Fruit fly (Drosophila melanogaster): Measurements from ENCODE around the gene CG18666.

Gene CG18666

DNA sequence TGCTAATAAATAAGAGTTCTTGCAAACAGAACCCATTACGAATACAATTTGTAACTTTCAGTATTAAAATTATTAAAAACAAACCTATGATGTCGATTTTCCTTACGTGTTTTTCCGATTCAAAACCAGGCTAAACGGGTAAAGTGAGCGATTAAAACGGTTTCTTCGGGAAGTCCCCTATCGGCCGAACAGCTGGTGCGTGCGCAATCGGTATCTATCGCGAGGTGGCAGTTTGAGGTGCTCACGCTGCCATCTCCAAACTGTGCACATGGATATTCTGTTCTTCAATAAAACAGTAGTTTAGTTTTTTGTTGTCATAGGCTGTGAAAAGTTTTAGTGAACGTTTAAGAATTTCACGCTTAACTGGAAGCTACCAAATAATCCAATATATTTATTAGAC lies 45.4 kb upstream of the CG18666 start, which contains the start of gene TTLL4A (continued):
- no peak for TF ChIP-seq Chrac-16 (GFP tag; optimal IDR thresholded peaks at IDR 0.05)
- TF ChIP-seq lab (GFP tag; optimal IDR thresholded peaks at IDR 0.05) = no peak
- no peak for TF ChIP-seq Lim3 (GFP tag; IDR thresholded peaks at IDR 0.05)
- no peak for TF ChIP-seq ab (GFP tag; optimal IDR thresholded peaks at IDR 0.05)
- TF ChIP-seq trem (tag; optimal IDR thresholded peaks at IDR 0.05) = peak; percentile 77
- no peak for TF ChIP-seq Doc2 (GFP tag; IDR thresholded peaks at IDR 0.05)
- TF ChIP-seq CG6689 (GFP tag; IDR thresholded peaks at IDR 0.05) = no peak
- no peak for TF ChIP-seq CG10366 (GFP tag; IDR thresholded peaks at IDR 0.05)
- no peak for TF ChIP-seq Kr (GFP tag; optimal IDR thresholded peaks at IDR 0.05)
- TF ChIP-seq dysf (GFP tag; IDR thresholded peaks at IDR 0.05) = no peak; the same call in 2 of the 3 replicates
- peak; percentile 99 for TF ChIP-seq amos (GFP tag; IDR thresholded peaks at IDR 0.05; ENCODE audit: partially characterized antibody)
- no peak for TF ChIP-seq CG5953 (GFP tag; IDR thresholded peaks at IDR 0.05)
- TF ChIP-seq wdn (GFP tag; IDR thresholded peaks at IDR 0.05) = no peak
- no peak for TF ChIP-seq pnt (GFP tag; optimal IDR thresholded peaks at IDR 0.05)
- TF ChIP-seq gro (GFP tag; optimal IDR thresholded peaks at IDR 0.05) = peak; percentile 50
- peak; percentile 86; the same call in 2 of the 3 replicates for TF ChIP-seq row (GFP tag; IDR thresholded peaks at IDR 0.05)
- no peak for TF ChIP-seq grau (tag; optimal IDR thresholded peaks at IDR 0.05)
- no peak for TF ChIP-seq CG18262 (tag; optimal IDR thresholded peaks at IDR 0.05)
- TF ChIP-seq CG17568 (GFP tag; optimal IDR thresholded peaks at IDR 0.05) = no peak
- TF ChIP-seq sug (tag; optimal IDR thresholded peaks at IDR 0.05) = no peak
- no peak for TF ChIP-seq ATbp (GFP tag; optimal IDR thresholded peaks at IDR 0.05)
- TF ChIP-seq CG15696 (tag; optimal IDR thresholded peaks at IDR 0.05) = no peak
- TF ChIP-seq chn (GFP tag; optimal IDR thresholded peaks at IDR 0.05) = peak; percentile 5
- TF ChIP-seq ac (GFP tag; optimal IDR thresholded peaks at IDR 0.05) = no peak
- TF ChIP-seq CG2202 (tag; optimal IDR thresholded peaks at IDR 0.05) = no peak
- no peak for TF ChIP-seq psq (GFP tag; optimal IDR thresholded peaks at IDR 0.05)
- no peak for TF ChIP-seq CG16815 (GFP tag; optimal IDR thresholded peaks at IDR 0.05)
- TF ChIP-seq dmrt99B (tag; optimal IDR thresholded peaks at IDR 0.05) = no peak
- no peak for TF ChIP-seq CG34376 (GFP tag; optimal IDR thresholded peaks at IDR 0.05)
- TF ChIP-seq Bdp1 (GFP tag; optimal IDR thresholded peaks at IDR 0.05) = no peak
- TF ChIP-seq CG4282 (GFP tag; optimal IDR thresholded peaks at IDR 0.05) = no peak
- peak; percentile 62 for TF ChIP-seq Dref (GFP tag; IDR thresholded peaks at IDR 0.05)
- peak; percentile 71 for TF ChIP-seq CG2116 (GFP tag; optimal IDR thresholded peaks at IDR 0.05)
- no peak; the same call in 1 of the 2 replicates for TF ChIP-seq CG32532 (GFP tag; IDR thresholded peaks at IDR 0.05)
- no peak for TF ChIP-seq D19B (GFP tag; optimal IDR thresholded peaks at IDR 0.05)
- no peak for TF ChIP-seq Dad (GFP tag; optimal IDR thresholded peaks at IDR 0.05)
- no peak for TF ChIP-seq Hr3 (GFP tag; optimal IDR thresholded peaks at IDR 0.05)
- no peak for TF ChIP-seq Gsc (GFP tag; IDR thresholded peaks at IDR 0.05)
- TF ChIP-seq HHEX (GFP tag; optimal IDR thresholded peaks at IDR 0.05) = no peak
- TF ChIP-seq org-1 (GFP tag; optimal IDR thresholded peaks at IDR 0.05) = no peak
- TF ChIP-seq CG1233 (GFP tag; optimal IDR thresholded peaks at IDR 0.05) = no peak
- no peak for TF ChIP-seq Sox102F (GFP tag; optimal IDR thresholded peaks at IDR 0.05)
- no peak for TF ChIP-seq HmgD (GFP tag; optimal IDR thresholded peaks at IDR 0.05)
- TF ChIP-seq dati (GFP tag; IDR thresholded peaks at IDR 0.05) = no peak
- TF ChIP-seq vvl (GFP tag; IDR thresholded peaks at IDR 0.05) = no peak
- TF ChIP-seq CG7745 (tag; optimal IDR thresholded peaks at IDR 0.05) = no peak
- no peak for TF ChIP-seq lola (GFP tag; optimal IDR thresholded peaks at IDR 0.05)
- no peak for TF ChIP-seq Xbp1 (GFP tag; optimal IDR thresholded peaks at IDR 0.05)
- TF ChIP-seq ash1 (GFP tag; optimal IDR thresholded peaks at IDR 0.05) = no peak
- TF ChIP-seq CG6813 (GFP tag; optimal IDR thresholded peaks at IDR 0.05) = no peak
- TF ChIP-seq CG33557 (GFP tag; optimal IDR thresholded peaks at IDR 0.05) = no peak
- no peak for TF ChIP-seq CG2875 (GFP tag; optimal IDR thresholded peaks at IDR 0.05)

Data from whole organism, embryonic.